Fruit fly (Drosophila melanogaster): ENCODE data around the gene Or85f.

dm6 chr3R:9430344-9431253 lies 32.6 kb downstream of the Or85f start:
- no peak for TF ChIP-seq h (optimal IDR thresholded peaks at IDR 0.05)
- no peak for TF ChIP-seq psq (optimal IDR thresholded peaks at IDR 0.05)
- TF ChIP-seq Myc (optimal IDR thresholded peaks at IDR 0.05) = no peak
- TF ChIP-seq ttk (optimal IDR thresholded peaks at IDR 0.05) = no peak
- TF ChIP-seq Sin3A (optimal IDR thresholded peaks at IDR 0.05) = no peak
- no peak for TF ChIP-seq insv (optimal IDR thresholded peaks at IDR 0.05)
